Fruit fly (Drosophila melanogaster) whole organism, embryonic: ENCODE results near the gene CG4009.

Experiments
- Adf1 ChIP-seq: fragments of 200-800 bp; sonication (Bioruptor generic); IDR thresholded peaks from 2 replicates; pipeline ENCODE4 v1.3.6; 2022; ENCODE audit warnings: missing biosample characterization, missing genetic modification characterization
- Bgb ChIP-seq: fragments of 200-800 bp; sonication (Bioruptor generic); IDR thresholded peaks from 2 replicates; pipeline ENCODE4 v1.3.6; 2022; ENCODE audit warnings: missing biosample characterization, missing genetic modification characterization; ENCODE audit not compliant: partially characterized antibody
- Bteb2 ChIP-seq: fragments of 200-800 bp; sonication (Bioruptor generic); optimal IDR thresholded peaks from 2 replicates; lab custom pipeline; 2016; ENCODE audit warnings: missing biosample characterization, missing genetic modification characterization
- CG10147 ChIP-seq: fragments of 200-800 bp; sonication (Bioruptor generic); optimal IDR thresholded peaks from 2 replicates; lab custom pipeline; 2019; ENCODE audit warnings: missing biosample characterization, mild to moderate bottlenecking, missing genetic modification characterization, moderate library complexity
- CG11456 ChIP-seq: fragments of 200-800 bp; sonication (Bioruptor generic); IDR thresholded peaks from 3 replicates; pipeline ENCODE4 v1.3.6; 2022; ENCODE audit warnings: missing biosample characterization, missing genetic modification characterization
- CG11695 ChIP-seq: fragments of 200-800 bp; sonication (Bioruptor generic); IDR thresholded peaks from 3 replicates; pipeline ENCODE4 v1.3.6; 2022; ENCODE audit warnings: missing biosample characterization, missing genetic modification characterization
- CG12219 ChIP-seq: fragments of 200-800 bp; sonication (Bioruptor generic); optimal IDR thresholded peaks from 3 replicates; lab custom pipeline; 2018; ENCODE audit warnings: missing biosample characterization, mild to moderate bottlenecking, missing genetic modification characterization
- CG1233 ChIP-seq: fragments of 200-800 bp; sonication (Bioruptor generic); optimal IDR thresholded peaks from 4 replicates; lab custom pipeline; 2018; ENCODE audit warnings: missing biosample characterization, mild to moderate bottlenecking, missing genetic modification characterization
- CG13894 ChIP-seq: fragments of 200-800 bp; sonication (Bioruptor generic); optimal IDR thresholded peaks from 3 replicates; lab custom pipeline; 2018; ENCODE audit warnings: missing biosample characterization, mild to moderate bottlenecking, missing genetic modification characterization, moderate library complexity
- CG15269 ChIP-seq: fragments of 200-800 bp; sonication (Bioruptor generic); optimal IDR thresholded peaks from 2 replicates; lab custom pipeline; 2018; ENCODE audit warnings: missing biosample characterization, mild to moderate bottlenecking, missing genetic modification characterization, moderate library complexity
- CG17359 ChIP-seq: fragments of 200-800 bp; sonication (Bioruptor generic); optimal IDR thresholded peaks from 3 replicates; lab custom pipeline; 2018; ENCODE audit warnings: missing biosample characterization, mild to moderate bottlenecking, missing genetic modification characterization, moderate library complexity
- CG2120 ChIP-seq: fragments of 200-800 bp; sonication (Bioruptor generic); optimal IDR thresholded peaks from 3 replicates; lab custom pipeline; 2016; ENCODE audit warnings: missing biosample characterization, missing genetic modification characterization
- CG2712 ChIP-seq: fragments of 200-800 bp; optimal IDR thresholded peaks from 3 replicates; lab custom pipeline; 2019; ENCODE audit warnings: missing biosample characterization, mild to moderate bottlenecking, missing genetic modification characterization, moderate library complexity
- CG3065 ChIP-seq: fragments of 200-800 bp; sonication (Bioruptor generic); optimal IDR thresholded peaks from 2 replicates; lab custom pipeline; 2016; ENCODE audit warnings: missing biosample characterization, missing genetic modification characterization
- CG31365 ChIP-seq: fragments of 200-800 bp; sonication (Bioruptor generic); optimal IDR thresholded peaks from 2 replicates; lab custom pipeline; 2018; ENCODE audit warnings: missing biosample characterization, mild to moderate bottlenecking, missing genetic modification characterization
- CG3838 ChIP-seq: fragments of 200-800 bp; sonication (Bioruptor generic); optimal IDR thresholded peaks from 3 replicates; lab custom pipeline; 2016; ENCODE audit warnings: missing biosample characterization, missing genetic modification characterization
- CG4282 ChIP-seq: fragments of 200-800 bp; sonication (Bioruptor generic); optimal IDR thresholded peaks from 2 replicates; lab custom pipeline; 2016; ENCODE audit warnings: missing biosample characterization, missing genetic modification characterization
- CG4820 ChIP-seq: fragments of 200-800 bp; sonication (Bioruptor generic); optimal IDR thresholded peaks from 3 replicates; lab custom pipeline; 2016; ENCODE audit warnings: missing biosample characterization, missing genetic modification characterization
- CG5953 ChIP-seq: fragments of 200-800 bp; sonication (Bioruptor generic); IDR thresholded peaks from 2 replicates; pipeline ENCODE4 v1.3.6; 2022; ENCODE audit warnings: missing biosample characterization, missing genetic modification characterization
- CG6254 ChIP-seq: fragments of 200-800 bp; sonication (Bioruptor generic); optimal IDR thresholded peaks from 3 replicates; lab custom pipeline; 2017; ENCODE audit warnings: mild to moderate bottlenecking, missing biosample characterization, missing genetic modification reagents, missing genetic modification characterization
- CG7987 ChIP-seq: fragments of 200-800 bp; sonication (Bioruptor generic); optimal IDR thresholded peaks from 2 replicates; lab custom pipeline; 2018; ENCODE audit warnings: missing biosample characterization, mild to moderate bottlenecking, missing genetic modification characterization, moderate library complexity
- CkIIα-i1 ChIP-seq: fragments of 200-800 bp; sonication (Bioruptor generic); IDR thresholded peaks from 2 replicates; pipeline ENCODE4 v1.3.6; 2022; ENCODE audit warnings: missing biosample characterization, missing genetic modification characterization
- Dip3 ChIP-seq: fragments of 200-800 bp; sonication (Bioruptor generic); optimal IDR thresholded peaks from 3 replicates; lab custom pipeline; 2016; ENCODE audit warnings: missing biosample characterization, missing genetic modification characterization
- HmgD ChIP-seq: fragments of 200-800 bp; sonication (Bioruptor generic); optimal IDR thresholded peaks from 3 replicates; lab custom pipeline; 2016; ENCODE audit warnings: missing biosample characterization, missing genetic modification characterization
- Myb ChIP-seq: fragments of 200-800 bp; sonication (Bioruptor generic); optimal IDR thresholded peaks from 2 replicates; lab custom pipeline; 2016; ENCODE audit warnings: missing biosample characterization, missing genetic modification characterization
- Poxn ChIP-seq: fragments of 200-800 bp; sonication (Bioruptor generic); IDR thresholded peaks from 2 replicates; pipeline ENCODE4 v1.3.6; 2022; ENCODE audit warnings: missing biosample characterization, missing genetic modification characterization
- Rfx ChIP-seq: fragments of 200-800 bp; sonication (Bioruptor generic); IDR thresholded peaks from 2 replicates; pipeline ENCODE4 v1.3.6; 2022; ENCODE audit warnings: missing biosample characterization, missing genetic modification characterization
- abd-A ChIP-seq: fragments of 200-800 bp; sonication (Bioruptor generic); optimal IDR thresholded peaks from 3 replicates; lab custom pipeline; 2019; ENCODE audit warnings: missing biosample characterization, mild to moderate bottlenecking, missing genetic modification characterization, moderate library complexity
- al ChIP-seq: fragments of 200-800 bp; sonication (Bioruptor generic); IDR thresholded peaks from 2 replicates; pipeline ENCODE4 v1.3.6; 2022; ENCODE audit warnings: missing biosample characterization, missing genetic modification characterization
- ase ChIP-seq: fragments of 200-800 bp; sonication (Bioruptor generic); IDR thresholded peaks from 3 replicates; pipeline ENCODE4 v1.3.6; 2022; ENCODE audit warnings: missing biosample characterization, missing genetic modification characterization
- br ChIP-seq: fragments of >200 bp; optimal IDR thresholded peaks from 2 replicates; lab custom pipeline; 2017
- caup ChIP-seq: fragments of 200-800 bp; sonication (Bioruptor generic); optimal IDR thresholded peaks from 3 replicates; lab custom pipeline; 2017; ENCODE audit warnings: missing biosample characterization, mild to moderate bottlenecking, missing genetic modification characterization, moderate library complexity; ENCODE audit not compliant: severe bottlenecking
- ci ChIP-seq: fragments of 200-800 bp; sonication (Bioruptor generic); IDR thresholded peaks from 3 replicates; pipeline ENCODE4 v1.3.6; 2022; ENCODE audit warnings: missing biosample characterization, missing genetic modification characterization
- disco-r ChIP-seq: fragments of 200-800 bp; sonication (Bioruptor generic); optimal IDR thresholded peaks from 2 replicates; lab custom pipeline; 2016; ENCODE audit warnings: missing biosample characterization, missing genetic modification characterization
- dm ChIP-seq: fragments of 200-800 bp; sonication (Bioruptor generic); optimal IDR thresholded peaks from 3 replicates; lab custom pipeline; 2016; ENCODE audit warnings: missing biosample characterization, missing genetic modification characterization
- her ChIP-seq: fragments of 200-800 bp; sonication (Bioruptor generic); optimal IDR thresholded peaks from 2 replicates; lab custom pipeline; 2016; ENCODE audit warnings: missing biosample characterization, missing genetic modification characterization
- kah ChIP-seq: fragments of 200-800 bp; sonication (Bioruptor generic); optimal IDR thresholded peaks from 2 replicates; lab custom pipeline; 2018; ENCODE audit warnings: missing biosample characterization, mild to moderate bottlenecking, missing genetic modification characterization
- ken ChIP-seq: fragments of 200-800 bp; sonication (Bioruptor generic); IDR thresholded peaks from 3 replicates; pipeline ENCODE4 v1.3.6; 2022; ENCODE audit warnings: missing biosample characterization, missing genetic modification characterization
- lmd ChIP-seq: fragments of 200-800 bp; sonication (Bioruptor generic); IDR thresholded peaks from 2 replicates; pipeline ENCODE4 v1.3.6; 2022; ENCODE audit warnings: missing biosample characterization, missing genetic modification characterization
- nerfin-1 ChIP-seq: fragments of 200-800 bp; sonication (Bioruptor generic); optimal IDR thresholded peaks from 3 replicates; lab custom pipeline; 2019; ENCODE audit warnings: missing biosample characterization, mild to moderate bottlenecking, missing genetic modification characterization, moderate library complexity
- odd ChIP-seq: fragments of 200-800 bp; sonication (Bioruptor generic); optimal IDR thresholded peaks from 2 replicates; lab custom pipeline; 2017; ENCODE audit warnings: missing biosample characterization, mild to moderate bottlenecking, missing genetic modification characterization
- prd ChIP-seq, 3 experiments: fragments of >200 bp in 2 of 3; fragments of 200-800 bp in 1 of 3; sonication (Bioruptor generic) in 1 of 3; optimal IDR thresholded peaks in 2 of 3; IDR thresholded peaks in 1 of 3; 2 replicates in 2 of 3; 3 replicates in 1 of 3; pipeline versions ENCODE4 v1.3.6 to Lab custom; 2017 to 2022; ENCODE audit warnings: missing biosample characterization in 1 of 3, missing genetic modification characterization in 1 of 3
- sim ChIP-seq: fragments of 200-800 bp; sonication (Bioruptor generic); IDR thresholded peaks from 2 replicates; pipeline ENCODE4 v1.3.6; 2022; ENCODE audit warnings: missing biosample characterization, missing genetic modification characterization
- sima ChIP-seq: fragments of 200-800 bp; sonication (Bioruptor generic); optimal IDR thresholded peaks from 2 replicates; lab custom pipeline; 2016; ENCODE audit warnings: missing biosample characterization, missing genetic modification characterization
- slp2 ChIP-seq: fragments of 200-800 bp; sonication (Bioruptor generic); optimal IDR thresholded peaks from 2 replicates; lab custom pipeline; 2016; ENCODE audit warnings: missing biosample characterization, missing genetic modification characterization
- sna ChIP-seq: fragments of 200-800 bp; sonication (Bioruptor generic); IDR thresholded peaks from 2 replicates; pipeline ENCODE4 v1.3.6; 2022; ENCODE audit warnings: missing biosample characterization, missing genetic modification characterization; ENCODE audit not compliant: partially characterized antibody
- tap ChIP-seq: fragments of 200-800 bp; optimal IDR thresholded peaks from 3 replicates; lab custom pipeline; 2019; ENCODE audit warnings: missing biosample characterization, mild to moderate bottlenecking, missing genetic modification characterization, moderate library complexity
- ttk ChIP-seq: fragments of 200-800 bp; sonication (Bioruptor generic); IDR thresholded peaks from 2 replicates; pipeline ENCODE4 v2.1.2; 2022; ENCODE audit warnings: missing biosample characterization, missing genetic modification characterization
- wdn ChIP-seq: fragments of 200-800 bp; sonication (Bioruptor generic); IDR thresholded peaks from 2 replicates; pipeline ENCODE4 v1.3.6; 2022; ENCODE audit warnings: missing biosample characterization, missing genetic modification characterization
- zen ChIP-seq: fragments of 200-800 bp; sonication (Bioruptor generic); optimal IDR thresholded peaks from 3 replicates; lab custom pipeline; 2018; ENCODE audit warnings: missing biosample characterization, mild to moderate bottlenecking, missing genetic modification characterization, moderate library complexity

Gene CG4009

DNA sequence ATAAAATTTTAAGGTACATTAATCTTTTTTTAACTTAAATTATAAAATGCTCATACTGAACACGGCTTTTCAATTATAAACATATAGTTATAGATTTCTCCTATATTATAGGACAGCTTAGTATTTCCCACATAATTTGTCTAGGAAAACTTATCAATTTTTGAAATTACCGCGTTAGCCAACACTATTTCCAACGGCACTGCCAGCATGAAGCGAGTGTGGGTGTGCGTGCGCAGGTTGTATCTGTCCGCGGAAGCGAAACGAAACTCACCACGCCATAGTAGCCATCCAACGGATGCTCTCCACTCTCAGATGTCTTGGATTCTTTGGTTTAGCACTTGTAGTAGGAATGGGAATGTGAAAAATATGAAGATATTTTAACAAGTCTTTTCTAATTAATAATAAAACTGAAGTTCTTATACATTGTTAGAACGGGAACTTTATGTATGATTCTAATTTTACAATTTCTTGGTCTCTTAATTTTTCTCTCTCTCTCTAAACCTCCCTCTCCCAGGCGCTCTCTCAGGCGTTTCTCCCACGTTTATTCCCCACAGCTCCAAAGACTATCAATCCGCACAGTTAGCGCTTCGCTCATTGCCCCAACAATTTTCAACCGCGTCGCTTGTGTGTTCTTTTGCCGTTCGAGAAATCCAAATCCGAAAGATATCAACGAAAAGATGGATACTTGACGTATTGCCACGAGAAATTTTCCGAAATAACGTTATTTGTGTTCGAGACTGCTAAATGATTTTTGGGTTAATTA, 17.8 kb upstream of the CG4009 start, which contains the start of gene Dad (continued):
- TF ChIP-seq CG7987 (GFP tag; lab: Kevin White, UChicago) (peak; percentile 67), sna (0 out of 2 replicates have a peak, but pooled peaks have one; percentile 24), CG11695 (GFP tag; lab: Robert Waterston, UW) (no peak), tap (tag; lab: Kevin White, UChicago) (no peak), ken (GFP tag; lab: Robert Waterston, UW) (no peak), disco-r (GFP tag; lab: Kevin White, UChicago) (no peak), CG4820 (GFP tag; lab: Kevin White, UChicago) (no peak), HmgD (GFP tag; lab: Kevin White, UChicago) (no peak), CG3065 (no peak), caup (peak; percentile 36), ci (GFP tag; lab: Robert Waterston, UW) (peak; percentile 46; the same call in 1 of the 3 replicates), CG15269 (tag; lab: Kevin White, UChicago) (peak; percentile 17), prd (optimal IDR thresholded peaks at IDR 0.05; lab: Kevin White, UChicago) (no peak), prd (GFP tag; IDR thresholded peaks at IDR 0.05; lab: Robert Waterston, UW) (no peak), ase (GFP tag; lab: Robert Waterston, UW) (no peak), CG31365 (tag; lab: Kevin White, UChicago) (peak; percentile 36), CkIIα-i1 (no peak), Rfx (GFP tag; lab: Robert Waterston, UW) (peak; percentile 19; the same call in 1 of the 2 replicates), CG12219 (peak; percentile 11), sim (GFP tag; lab: Robert Waterston, UW) (no peak), al (GFP tag; lab: Robert Waterston, UW) (no peak), nerfin-1 (no peak), CG6254 (GFP tag; lab: Kevin White, UChicago) (peak; percentile 10), CG11456 (GFP tag; lab: Robert Waterston, UW) (no peak), slp2 (GFP tag; lab: Kevin White, UChicago) (no peak), CG4282 (GFP tag; lab: Kevin White, UChicago) (no peak), dm (no peak), sima (no peak), her (GFP tag; lab: Kevin White, UChicago) (peak; percentile 24), CG1233 (no peak), Adf1 (GFP tag; lab: Robert Waterston, UW) (peak; percentile 9; the same call in 1 of the 2 replicates), CG2712 (no peak), Bgb (peak; percentile 43), Bteb2 (GFP tag; lab: Kevin White, UChicago) (no peak), abd-A (tag; lab: Kevin White, UChicago) (peak; percentile 67), CG3838 (GFP tag; lab: Kevin White, UChicago) (no peak), odd (GFP tag; lab: Kevin White, UChicago) (peak; percentile 39), zen (no peak), CG13894 (tag; lab: Kevin White, UChicago) (peak; percentile 10), wdn (no peak), lmd (GFP tag; lab: Robert Waterston, UW) (no peak), br (lab: Kevin White, UChicago) (no peak), Dip3 (GFP tag; lab: Kevin White, UChicago) (no peak), CG2120 (GFP tag; lab: Kevin White, UChicago) (peak; percentile 18), Myb (GFP tag; lab: Kevin White, UChicago) (peak; percentile 30), Poxn (GFP tag; lab: Robert Waterston, UW) (no peak), kah (GFP tag; lab: Kevin White, UChicago) (peak; percentile 12), CG5953 (GFP tag; lab: Robert Waterston, UW) (0 out of 2 replicates have a peak, but pooled peaks have one; percentile 27), CG17359 (tag; lab: Kevin White, UChicago) (peak; percentile 20), CG10147 (peak; percentile 5), ttk (GFP tag; lab: Robert Waterston, UW) (no peak)
